Fruit fly (Drosophila melanogaster) S2 (cell line): ENCODE data around the gene CG17681.

Source experiments
- CG8478 ChIP-seq: fragments of >200 bp; optimal IDR thresholded peaks from 2 replicates; lab custom pipeline; 2018
- CTCF ChIP-seq, 2 experiments: fragments of >200 bp; optimal IDR thresholded peaks; 2 replicates each; lab custom pipeline; 2018

dm6 chr2L:18150393-18151133, 2.4 kb upstream of the CG17681 start:
- no peak for TF ChIP-seq CG8478 (lab: Kevin White, UChicago)
- TF ChIP-seq CTCF (optimal IDR thresholded peaks at IDR 0.05; lab: Kevin White, UChicago) = no peak
